Worm (Caenorhabditis elegans) whole organism, midembryonic: ENCODE results near the gene gtf-2H1.

Experiments used
- T22C8.4 ChIP-seq: fragments of 200-800 bp; sonication (Bioruptor generic); IDR thresholded peaks from 2 replicates; pipeline ENCODE4 v1.3.6; 2022; ENCODE audit warnings: missing genetic modification characterization, missing compliant biosample characterization
- cog-1 ChIP-seq: sonication (generic microtip); optimal IDR thresholded peaks from 2 replicates; lab custom pipeline; 2016; ENCODE audit warnings: missing genetic modification characterization, missing compliant biosample characterization
- flt-1 ChIP-seq: fragments of 200-800 bp; sonication (Bioruptor generic); IDR thresholded peaks from 2 replicates; pipeline ENCODE4 v1.3.6; 2022; ENCODE audit warnings: missing genetic modification characterization, missing compliant biosample characterization
- klf-2 ChIP-seq: fragments of 200-800 bp; sonication (Bioruptor generic); conservative IDR thresholded peaks from 2 replicates; pipeline ENCODE4 v1.3.6; 2022; ENCODE audit warnings: missing genetic modification reagents, missing genetic modification characterization, missing compliant biosample characterization
- tab-1 ChIP-seq: fragments of 200-800 bp; sonication (Bioruptor generic); IDR thresholded peaks from 2 replicates; pipeline ENCODE4 v1.3.6; 2022; ENCODE audit warnings: missing genetic modification characterization, missing compliant biosample characterization
- ztf-29 ChIP-seq: fragments of 200-800 bp; sonication (Bioruptor generic); IDR thresholded peaks from 2 replicates; pipeline ENCODE4 v1.3.6; 2022; ENCODE audit warnings: missing genetic modification reagents, missing genetic modification characterization, missing compliant biosample characterization

- TF ChIP-seq flt-1 (GFP tag; lab: Robert Waterston, UW) (no peak), T22C8.4 (no peak), cog-1 (tag; lab: Kevin White, UChicago) (no peak), ztf-29 (GFP tag; lab: Robert Waterston, UW) (no peak), klf-2 (GFP tag; lab: Robert Waterston, UW) (no peak), tab-1 (GFP tag; lab: Robert Waterston, UW) (no peak)
These were observed 30.9 kb upstream of the gtf-2H1 start for ce11 chrIV:262460-262859.
